Worm (Caenorhabditis elegans): ENCODE data around the gene dnc-2.

DNA sequence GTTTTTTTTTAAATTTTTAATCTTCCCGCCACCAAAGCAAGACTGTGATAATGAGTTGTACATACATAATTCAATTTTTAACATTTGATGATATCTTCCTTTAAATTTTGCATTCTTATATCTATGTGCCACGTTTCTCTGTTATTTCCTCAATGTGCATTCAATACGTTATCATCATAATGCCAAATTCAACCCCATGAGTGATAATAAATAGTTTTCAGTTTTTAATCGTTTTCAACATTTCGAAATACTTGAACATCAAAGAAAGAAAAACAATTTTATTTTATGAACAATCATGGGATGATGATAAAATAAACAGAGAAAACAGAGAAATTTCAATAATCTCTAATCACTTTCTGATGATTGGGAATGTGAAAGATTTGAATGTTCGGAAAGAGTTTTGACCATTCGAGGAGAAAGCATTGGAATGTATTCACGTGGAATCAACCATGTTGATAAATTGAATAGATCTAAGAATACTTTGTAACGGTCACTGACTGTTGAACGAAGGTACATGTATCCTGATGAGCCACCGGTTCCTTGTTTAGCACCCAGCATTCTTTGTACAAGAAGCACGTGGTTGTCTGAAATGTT, 8.1 kb downstream of the dnc-2 start:
- TF ChIP-seq ceh-24 (tag; optimal IDR thresholded peaks at IDR 0.05) (no peak), ttx-3 (tag; optimal IDR thresholded peaks at IDR 0.05) (no peak), nfya-1 (tag; optimal IDR thresholded peaks at IDR 0.05) (no peak), ahr-1 (tag; optimal IDR thresholded peaks at IDR 0.05) (no peak), ama-1 (optimal IDR thresholded peaks at IDR 0.05) (no peak), dve-1 (tag; optimal IDR thresholded peaks at IDR 0.05) (no peak), unc-42 (tag; optimal IDR thresholded peaks at IDR 0.05) (no peak), npax-4 (tag; optimal IDR thresholded peaks at IDR 0.05) (no peak), madf-2 (tag; optimal IDR thresholded peaks at IDR 0.05) (no peak), pqm-1 (tag; optimal IDR thresholded peaks at IDR 0.05) (no peak), ceh-45 (GFP tag; IDR thresholded peaks at IDR 0.05) (no peak), fkh-10 (GFP tag; optimal IDR thresholded peaks at IDR 0.05) (no peak), pag-3 (tag; optimal IDR thresholded peaks at IDR 0.05; ENCODE audit: borderline replicate concordance) (no peak), odd-2 (tag; optimal IDR thresholded peaks at IDR 0.05) (no peak)
